Fruit fly (Drosophila melanogaster) whole organism, wandering third instar larva: ENCODE data around the gene dac.

Experiments
- Abd-B ChIP-seq: fragments of >200 bp; optimal IDR thresholded peaks from 2 replicates; lab custom pipeline; 2017; ENCODE audit warnings: missing biosample characterization, missing genetic modification characterization
- Dif ChIP-seq: fragments of 200-275, 200-300 bp; sonication (Bioruptor generic); optimal IDR thresholded peaks from 2 replicates; lab custom pipeline; 2018; ENCODE audit warnings: missing biosample characterization, missing genetic modification characterization; ENCODE audit not compliant: partially characterized antibody
- jim ChIP-seq: fragments of 175-275, 200-325 bp; sonication (Bioruptor generic); optimal IDR thresholded peaks from 2 replicates; lab custom pipeline; 2016; ENCODE audit warnings: missing biosample characterization, mild to moderate bottlenecking, missing genetic modification characterization
- usp ChIP-seq: fragments of >200 bp; optimal IDR thresholded peaks from 2 replicates; lab custom pipeline; 2017; ENCODE audit warnings: missing biosample characterization, missing genetic modification characterization

DNA sequence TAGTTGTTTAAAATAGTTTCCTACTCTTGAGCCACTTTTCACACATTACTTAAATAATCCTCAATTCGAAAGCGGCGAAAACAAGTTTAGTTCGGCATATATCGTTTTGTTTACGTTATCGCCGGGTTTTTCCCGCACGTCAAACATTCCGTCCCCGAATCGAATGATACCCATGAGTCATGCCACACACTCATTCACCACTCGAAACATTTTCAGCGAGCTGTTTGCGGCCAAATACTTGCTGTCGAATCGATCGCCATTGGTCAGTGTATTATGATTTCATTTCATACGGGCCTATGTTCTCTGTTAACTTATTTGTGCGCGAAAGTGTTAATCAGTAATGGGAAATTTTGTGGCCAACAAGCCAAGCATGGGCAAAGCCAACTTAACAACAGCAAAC lies 42.7 kb upstream of the dac start:
- no peak for TF ChIP-seq Abd-B (GFP tag; lab: Kevin White, UChicago)
- TF ChIP-seq jim (GFP tag; lab: Kevin White, UChicago): no peak
- TF ChIP-seq usp (GFP tag; lab: Kevin White, UChicago): no peak
- no peak for TF ChIP-seq Dif (GFP tag; lab: Kevin White, UChicago)
